Worm (Caenorhabditis elegans): Measurements from ENCODE around the gene kin-21.

kin-21 gene

DNA sequence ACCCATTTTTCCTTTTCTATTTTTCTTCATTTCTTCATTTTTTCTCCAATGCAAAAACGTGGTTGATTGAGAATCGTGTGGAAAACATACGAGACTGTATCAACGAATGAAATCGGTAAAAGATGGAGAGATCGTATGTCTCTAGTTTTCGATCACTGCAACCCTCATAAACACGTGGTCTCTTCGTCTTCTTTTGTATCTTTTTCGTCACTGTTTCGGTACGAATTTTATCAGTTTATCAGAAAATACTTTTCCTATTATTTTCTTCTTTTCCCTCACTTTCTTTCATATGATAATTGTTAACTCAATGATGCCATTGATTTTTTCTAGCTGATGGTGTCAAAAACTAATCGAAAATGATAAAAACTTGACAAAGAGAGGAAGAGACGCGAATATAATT lies 43.0 kb downstream of the kin-21 start (continued):
- TF ChIP-seq rnt-1 (tag; optimal IDR thresholded peaks at IDR 0.05) (no peak), aha-1 (tag; optimal IDR thresholded peaks at IDR 0.05) (no peak), ceh-82 (tag; optimal IDR thresholded peaks at IDR 0.05) (no peak), alr-1 (tag; optimal IDR thresholded peaks at IDR 0.05; ENCODE audit: borderline replicate concordance) (no peak), pag-3 (tag; optimal IDR thresholded peaks at IDR 0.05; ENCODE audit: borderline replicate concordance, insufficient read depth) (no peak), snu-23 (GFP tag; optimal IDR thresholded peaks at IDR 0.05) (peak; percentile 61), lin-13 (GFP tag; optimal IDR thresholded peaks at IDR 0.05) (no peak), nhr-19 (GFP tag; conservative IDR thresholded peaks at IDR 0.05) (peak; percentile 32), sup-37 (GFP tag; optimal IDR thresholded peaks at IDR 0.05) (no peak), egl-13 (tag; optimal IDR thresholded peaks at IDR 0.05) (no peak), vab-15 (tag; optimal IDR thresholded peaks at IDR 0.05) (no peak), tbx-2 (tag; optimal IDR thresholded peaks at IDR 0.05) (peak; percentile 31), xbp-1 (tag; optimal IDR thresholded peaks at IDR 0.05) (no peak), sox-4 (tag; optimal IDR thresholded peaks at IDR 0.05) (no peak), blmp-1 (tag; optimal IDR thresholded peaks at IDR 0.05) (peak; percentile 89), ceh-8 (GFP tag; optimal IDR thresholded peaks at IDR 0.05) (no peak), nhr-28 (tag; optimal IDR thresholded peaks at IDR 0.05) (no peak), mab-9 (GFP tag; IDR thresholded peaks at IDR 0.05) (no peak), grh-1 (GFP tag; IDR thresholded peaks at IDR 0.05) (no peak), nhr-71 (tag; optimal IDR thresholded peaks at IDR 0.05) (peak; percentile 71), nhr-90 (tag; optimal IDR thresholded peaks at IDR 0.05; ENCODE audit: poor library complexity) (peak; percentile 64), sptf-1 (tag; optimal IDR thresholded peaks at IDR 0.05) (no peak), unc-98 (GFP tag; IDR thresholded peaks at IDR 0.05) (no peak), irx-1 (tag; optimal IDR thresholded peaks at IDR 0.05) (no peak), unc-130 (tag; optimal IDR thresholded peaks at IDR 0.05) (no peak), nhr-76 (tag; optimal IDR thresholded peaks at IDR 0.05) (no peak)

DNA sequence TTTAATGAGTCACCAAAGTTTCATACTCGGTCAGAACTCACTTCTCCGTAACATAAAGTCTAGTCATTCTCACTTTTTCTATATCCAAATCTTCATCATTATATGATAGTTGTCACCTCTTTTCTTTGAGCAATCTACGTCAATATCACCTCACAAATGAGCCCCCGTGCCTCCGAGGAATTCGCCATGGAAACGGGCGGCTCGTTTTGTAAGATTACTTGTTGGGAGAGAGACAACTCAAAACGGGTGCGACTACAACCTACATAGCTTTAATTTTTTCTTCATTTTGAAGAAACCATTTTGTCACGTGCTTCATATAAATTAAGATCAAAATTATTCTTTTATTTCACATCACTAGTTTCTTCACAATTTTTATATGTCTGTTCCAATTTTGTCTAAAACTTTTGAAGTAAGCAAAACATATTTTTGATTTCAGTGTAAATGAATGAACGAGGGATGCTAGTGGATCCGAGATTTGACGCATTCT lies 46.2 kb downstream of the kin-21 start, which contains the start of gene nhr-4:
nhr-4 (plus strand) TSS at position 437 of the 487 bp plus-strand sequence.
- TF ChIP-seq dsc-1 (tag; optimal IDR thresholded peaks at IDR 0.05) (peak; percentile 27), nhr-71 (tag; optimal IDR thresholded peaks at IDR 0.05) (peak; percentile 12), sox-4 (tag; optimal IDR thresholded peaks at IDR 0.05) (no peak), fkh-8 (tag; optimal IDR thresholded peaks at IDR 0.05) (peak; percentile 71), ceh-63 (GFP tag; optimal IDR thresholded peaks at IDR 0.05) (no peak), efl-1 (optimal IDR thresholded peaks at IDR 0.05) (no peak), efl-1 (GFP tag; optimal IDR thresholded peaks at IDR 0.05 in 1 of 2) (peak in 1 of 2 experiments; percentile 56), nhr-47 (tag; optimal IDR thresholded peaks at IDR 0.05) (peak; percentile 0), hlh-4 (tag; optimal IDR thresholded peaks at IDR 0.05) (no peak)

ce11 chrIV:9884257-9884656 lies 51.6 kb downstream of the kin-21 start, which contains the start of the genes prp-18 and mccc-1:
Gene prp-18 (minus strand): TSS chrIV:9884383.
Gene mccc-1 (plus strand): TSS chrIV:9884570.
- TF ChIP-seq pqm-1 (tag; optimal IDR thresholded peaks at IDR 0.05) (no peak), nhr-77 (tag; optimal IDR thresholded peaks at IDR 0.05) (no peak), dpl-1 (GFP tag; optimal IDR thresholded peaks at IDR 0.05) (peak; percentile 43 to 69 (median 60)), lsy-2 (tag; optimal IDR thresholded peaks at IDR 0.05) (peak in 1 of 2 experiments; percentile 57), nhr-12 (tag; optimal IDR thresholded peaks at IDR 0.05) (no peak), unc-130 (tag; optimal IDR thresholded peaks at IDR 0.05) (peak; percentile 9), ceh-8 (GFP tag; optimal IDR thresholded peaks at IDR 0.05) (no peak), rnt-1 (tag; optimal IDR thresholded peaks at IDR 0.05) (peak; percentile 64), aha-1 (tag; optimal IDR thresholded peaks at IDR 0.05) (no peak), skn-1 (tag; optimal IDR thresholded peaks at IDR 0.05) (peak; percentile 28), hlh-4 (tag; optimal IDR thresholded peaks at IDR 0.05) (no peak), C04F5.9 (tag; optimal IDR thresholded peaks at IDR 0.05) (no peak), nhr-28 (tag; optimal IDR thresholded peaks at IDR 0.05) (no peak), ztf-4 (tag; optimal IDR thresholded peaks at IDR 0.05) (no peak), ama-1 (optimal IDR thresholded peaks at IDR 0.05) (no peak), C34B4.2 (tag; optimal IDR thresholded peaks at IDR 0.05) (no peak), sup-37 (GFP tag; optimal IDR thresholded peaks at IDR 0.05) (no peak), pax-3 (tag; optimal IDR thresholded peaks at IDR 0.05) (no peak), efl-3 (GFP tag; optimal IDR thresholded peaks at IDR 0.05) (no peak), hpl-2 (GFP tag; optimal IDR thresholded peaks at IDR 0.05) (no peak), nhr-19 (GFP tag; conservative IDR thresholded peaks at IDR 0.05) (peak; percentile 25; the same call in 1 of the 2 replicates), egl-13 (tag; optimal IDR thresholded peaks at IDR 0.05) (no peak), grh-1 (GFP tag; IDR thresholded peaks at IDR 0.05) (no peak), ceh-90 (tag; optimal IDR thresholded peaks at IDR 0.05) (no peak), lir-3 (tag; optimal IDR thresholded peaks at IDR 0.05; ENCODE audit: poor library complexity) (no peak), nhr-47 (tag; optimal IDR thresholded peaks at IDR 0.05) (no peak), mep-1 (tag; optimal IDR thresholded peaks at IDR 0.05) (peak; percentile 74)

Data from whole organism, L1 larva.